Worm (Caenorhabditis elegans) whole organism, L1 larva: ENCODE results near the gene fbxc-50.

ENCODE experiments used
- ama-1 ChIP-seq: fragments of 150-350 bp; optimal IDR thresholded peaks from 2 replicates; lab custom pipeline; 2014
- ceh-82 ChIP-seq, 3 experiments: fragments of 150-350 bp in 1 of 3; sonication (generic microtip) in 2 of 3; optimal IDR thresholded peaks; 2 replicates each; lab custom pipeline; 2014 to 2017; ENCODE audit warnings: missing biosample characterization in 3 of 3, missing genetic modification characterization in 3 of 3
- irx-1 ChIP-seq: sonication (generic microtip); optimal IDR thresholded peaks from 2 replicates; lab custom pipeline; 2016; ENCODE audit warnings: missing genetic modification characterization, missing compliant biosample characterization
- nhr-12 ChIP-seq: sonication (generic microtip); optimal IDR thresholded peaks from 2 replicates; lab custom pipeline; 2017; ENCODE audit warnings: missing biosample characterization, missing genetic modification characterization
- nhr-90 ChIP-seq: sonication (generic microtip); optimal IDR thresholded peaks from 2 replicates; lab custom pipeline; 2016; ENCODE audit warnings: mild to moderate bottlenecking, missing genetic modification characterization, missing compliant biosample characterization; ENCODE audit not compliant: poor library complexity
- unc-62 ChIP-seq: fragments of 150-350 bp; optimal IDR thresholded peaks from 2 replicates; lab custom pipeline; 2014; ENCODE audit warnings: missing biosample characterization, missing genetic modification reagents, missing genetic modification characterization
- vab-15 ChIP-seq: sonication (generic microtip); optimal IDR thresholded peaks from 2 replicates; lab custom pipeline; 2017; ENCODE audit warnings: missing genotype, mild to moderate bottlenecking, missing genetic modification characterization, missing compliant biosample characterization

DNA sequence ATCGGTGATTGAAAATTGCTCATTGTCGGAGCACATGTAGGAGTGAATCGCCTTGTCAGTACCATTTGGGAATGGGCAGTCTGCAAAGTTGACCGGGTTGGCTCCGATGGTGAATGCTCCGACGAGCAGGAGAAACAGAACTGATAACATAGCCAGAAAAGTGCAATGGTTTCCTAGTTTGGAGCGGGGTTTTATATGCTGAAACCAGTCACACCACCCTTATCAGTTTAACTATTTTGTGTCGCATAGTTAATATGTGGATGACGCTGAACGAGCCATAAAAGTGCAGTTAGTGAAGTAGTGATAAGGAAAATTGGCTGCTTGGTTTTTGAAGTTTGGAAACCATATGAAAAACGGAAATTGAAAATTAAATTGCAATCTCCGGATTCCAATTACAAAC lies 2.1 kb downstream of the fbxc-50 start, which contains the start of gene C17F4.7:
- no peak for TF ChIP-seq ceh-82 (tag; optimal IDR thresholded peaks at IDR 0.05; lab: Kevin White, UChicago)
- TF ChIP-seq vab-15 (tag; lab: Kevin White, UChicago), result no peak
- no peak for TF ChIP-seq unc-62 (GFP tag; lab: Kevin White, UChicago)
- TF ChIP-seq nhr-12 (tag; lab: Kevin White, UChicago), result no peak
- no peak for TF ChIP-seq ama-1 (lab: Kevin White, UChicago)
- TF ChIP-seq irx-1 (tag; lab: Kevin White, UChicago), result no peak
- peak; percentile 37 for TF ChIP-seq nhr-90 (tag; lab: Kevin White, UChicago)
